Fruit fly (Drosophila melanogaster) whole organism, embryonic: ENCODE data around the gene Jon25Bi.

Experiments
- Antp ChIP-seq: fragments of 200-800 bp; sonication (Bioruptor generic); optimal IDR thresholded peaks from 3 replicates; lab custom pipeline; 2016; ENCODE audit warnings: missing biosample characterization, missing genetic modification characterization
- Atf6 ChIP-seq: fragments of 200-800 bp; sonication (Bioruptor generic); IDR thresholded peaks from 2 replicates; pipeline ENCODE4 v1.3.6; 2022; ENCODE audit warnings: missing biosample characterization, missing genetic modification characterization
- Bteb2 ChIP-seq: fragments of 200-800 bp; sonication (Bioruptor generic); optimal IDR thresholded peaks from 2 replicates; lab custom pipeline; 2016; ENCODE audit warnings: missing biosample characterization, missing genetic modification characterization
- CG10654 ChIP-seq: fragments of 200-800 bp; sonication (Bioruptor generic); optimal IDR thresholded peaks from 2 replicates; lab custom pipeline; 2016; ENCODE audit warnings: missing biosample characterization, missing genetic modification characterization
- CG11247 ChIP-seq: fragments of 200-800 bp; sonication (Bioruptor generic); IDR thresholded peaks from 2 replicates; pipeline ENCODE4 v1.3.6; 2022; ENCODE audit warnings: missing biosample characterization, missing genetic modification characterization
- CG11398 ChIP-seq: fragments of 200-800 bp; sonication (Bioruptor generic); optimal IDR thresholded peaks from 2 replicates; lab custom pipeline; 2016; ENCODE audit warnings: missing biosample characterization, missing genetic modification characterization
- CG11560 ChIP-seq: fragments of 200-800 bp; sonication (Bioruptor generic); IDR thresholded peaks from 3 replicates; pipeline ENCODE4 v1.3.6; 2022; ENCODE audit warnings: missing biosample characterization, missing genetic modification characterization
- CG12659 ChIP-seq: fragments of 200-800 bp; sonication (Bioruptor generic); optimal IDR thresholded peaks from 3 replicates; lab custom pipeline; 2017; ENCODE audit warnings: mild to moderate bottlenecking, missing biosample characterization, missing genetic modification reagents, missing genetic modification characterization
- CG12744 ChIP-seq: fragments of 200-800 bp; sonication (Bioruptor generic); optimal IDR thresholded peaks from 2 replicates; lab custom pipeline; 2016; ENCODE audit warnings: missing biosample characterization, missing genetic modification characterization
- CG14710 ChIP-seq: fragments of 200-800 bp; sonication (Bioruptor generic); optimal IDR thresholded peaks from 3 replicates; lab custom pipeline; 2019; ENCODE audit warnings: missing biosample characterization, mild to moderate bottlenecking, missing genetic modification characterization, moderate library complexity
- CG15011 ChIP-seq: fragments of 200-800 bp; sonication (Bioruptor generic); optimal IDR thresholded peaks from 3 replicates; lab custom pipeline; 2018; ENCODE audit warnings: missing biosample characterization, mild to moderate bottlenecking, missing genetic modification characterization
- CG17186 ChIP-seq: fragments of 200-800 bp; sonication (Bioruptor generic); optimal IDR thresholded peaks from 3 replicates; lab custom pipeline; 2017; ENCODE audit warnings: missing biosample characterization, missing genetic modification reagents, missing genetic modification characterization
- CG17328 ChIP-seq: fragments of 200-800 bp; sonication (Bioruptor generic); IDR thresholded peaks from 2 replicates; pipeline ENCODE4 v1.3.6; 2022; ENCODE audit warnings: missing biosample characterization, missing genetic modification characterization
- CG18011 ChIP-seq: fragments of 200-800 bp; sonication (Bioruptor generic); optimal IDR thresholded peaks from 2 replicates; lab custom pipeline; 2017; ENCODE audit warnings: missing biosample characterization, missing genetic modification characterization, mild to moderate bottlenecking, moderate library complexity, missing genotype
- CG2120 ChIP-seq: fragments of 200-800 bp; sonication (Bioruptor generic); optimal IDR thresholded peaks from 3 replicates; lab custom pipeline; 2016; ENCODE audit warnings: missing biosample characterization, missing genetic modification characterization
- CG30403 ChIP-seq: fragments of 200-800 bp; sonication (Bioruptor generic); optimal IDR thresholded peaks from 3 replicates; lab custom pipeline; 2016; ENCODE audit warnings: missing biosample characterization, missing genetic modification characterization
- CG32767 ChIP-seq: fragments of 200-800 bp; sonication (Bioruptor generic); IDR thresholded peaks from 2 replicates; pipeline ENCODE4 v1.3.6; 2022; ENCODE audit warnings: missing biosample characterization, missing genetic modification characterization
- CG3281 ChIP-seq: fragments of 200-800 bp; sonication (Bioruptor generic); optimal IDR thresholded peaks from 3 replicates; lab custom pipeline; 2017; ENCODE audit warnings: missing biosample characterization, mild to moderate bottlenecking, missing genetic modification characterization
- CG3847 ChIP-seq: fragments of 200-800 bp; sonication (Bioruptor generic); IDR thresholded peaks from 2 replicates; pipeline ENCODE4 v1.3.6; 2022; ENCODE audit warnings: missing biosample characterization, missing genetic modification characterization
- CG4854 ChIP-seq: fragments of 200-800 bp; sonication (Bioruptor generic); optimal IDR thresholded peaks from 2 replicates; lab custom pipeline; 2016; ENCODE audit warnings: missing biosample characterization, missing genetic modification characterization, inconsistent platforms
- CG6272 ChIP-seq: fragments of 200-800 bp; sonication (Bioruptor generic); IDR thresholded peaks from 2 replicates; pipeline ENCODE4 v1.3.6; 2022; ENCODE audit warnings: missing biosample characterization, missing genetic modification characterization
- CG6689 ChIP-seq: fragments of 200-800 bp; sonication (Bioruptor generic); IDR thresholded peaks from 2 replicates; pipeline ENCODE4 v1.3.6; 2022; ENCODE audit warnings: missing biosample characterization, missing genetic modification characterization
- CG6813 ChIP-seq: fragments of 200-800 bp; sonication (Bioruptor generic); optimal IDR thresholded peaks from 2 replicates; lab custom pipeline; 2017; ENCODE audit warnings: missing biosample characterization, missing genetic modification characterization, mild to moderate bottlenecking, moderate library complexity, missing genetic modification reagents
- CG7963 ChIP-seq: fragments of 200-800 bp; sonication (Bioruptor generic); IDR thresholded peaks from 3 replicates; pipeline ENCODE4 v1.3.6; 2022; ENCODE audit warnings: missing biosample characterization, missing genetic modification characterization; ENCODE audit not compliant: partially characterized antibody
- CG8281 ChIP-seq: fragments of 200-800 bp; sonication (Bioruptor generic); optimal IDR thresholded peaks from 2 replicates; lab custom pipeline; 2018; ENCODE audit warnings: missing biosample characterization, mild to moderate bottlenecking, missing genetic modification characterization, moderate library complexity
- CG8359 ChIP-seq: fragments of 200-800 bp; sonication (Bioruptor generic); optimal IDR thresholded peaks from 2 replicates; lab custom pipeline; 2017; ENCODE audit warnings: missing biosample characterization, mild to moderate bottlenecking, missing genetic modification characterization, borderline replicate concordance
- CG8478 ChIP-seq: fragments of >200 bp; optimal IDR thresholded peaks from 2 replicates; lab custom pipeline; 2018
- CG8765 ChIP-seq: fragments of 200-800 bp; sonication (Bioruptor generic); IDR thresholded peaks from 2 replicates; pipeline ENCODE4 v1.3.6; 2022; ENCODE audit warnings: missing biosample characterization, missing genetic modification characterization
- CG9932 ChIP-seq: fragments of 200-800 bp; sonication (Bioruptor generic); IDR thresholded peaks from 2 replicates; pipeline ENCODE4 v1.3.6; 2022; ENCODE audit warnings: missing biosample characterization, missing genetic modification characterization
- CHES-1-like ChIP-seq: fragments of 200-800 bp; sonication (Bioruptor generic); optimal IDR thresholded peaks from 2 replicates; lab custom pipeline; 2016; ENCODE audit warnings: missing biosample characterization, missing genetic modification characterization
- Drgx ChIP-seq: fragments of 200-800 bp; sonication (Bioruptor generic); IDR thresholded peaks from 2 replicates; pipeline ENCODE4 v1.3.6; 2022; ENCODE audit warnings: missing biosample characterization, missing genetic modification characterization
- ERR ChIP-seq: fragments of 200-800 bp; sonication (Bioruptor generic); optimal IDR thresholded peaks from 2 replicates; lab custom pipeline; 2016; ENCODE audit warnings: missing biosample characterization, missing genetic modification characterization
- H15 ChIP-seq: fragments of 200-800 bp; sonication (Bioruptor generic); IDR thresholded peaks from 3 replicates; pipeline ENCODE4 v1.3.6; 2022; ENCODE audit warnings: missing biosample characterization, missing genetic modification characterization
- Kr ChIP-seq: fragments of 200-800 bp; sonication (Bioruptor generic); optimal IDR thresholded peaks from 2 replicates; lab custom pipeline; 2017; ENCODE audit warnings: missing biosample characterization, mild to moderate bottlenecking, missing genetic modification characterization
- amos ChIP-seq: fragments of 200-800 bp; sonication (Bioruptor generic); IDR thresholded peaks from 2 replicates; pipeline ENCODE4 v1.3.6; 2022; ENCODE audit warnings: missing biosample characterization, missing genetic modification characterization; ENCODE audit not compliant: partially characterized antibody
- bbx ChIP-seq: fragments of 200-800 bp; sonication (Bioruptor generic); IDR thresholded peaks from 2 replicates; pipeline ENCODE4 v1.3.6; 2022; ENCODE audit warnings: missing biosample characterization, missing genetic modification characterization; ENCODE audit not compliant: partially characterized antibody
- croc ChIP-seq: fragments of 200-800 bp; sonication (Bioruptor generic); conservative IDR thresholded peaks from 3 replicates; pipeline ENCODE4 v1.3.6; 2022; ENCODE audit warnings: missing biosample characterization, missing genetic modification characterization
- dm ChIP-seq: fragments of 200-800 bp; sonication (Bioruptor generic); optimal IDR thresholded peaks from 3 replicates; lab custom pipeline; 2016; ENCODE audit warnings: missing biosample characterization, missing genetic modification characterization
- exex ChIP-seq: fragments of 200-800 bp; sonication (Bioruptor generic); optimal IDR thresholded peaks from 4 replicates; lab custom pipeline; 2018; ENCODE audit warnings: missing biosample characterization, mild to moderate bottlenecking, missing genetic modification characterization, moderate library complexity
- fu2 ChIP-seq: fragments of 200-800 bp; sonication (Bioruptor generic); optimal IDR thresholded peaks from 2 replicates; lab custom pipeline; 2016; ENCODE audit warnings: missing biosample characterization, missing genetic modification characterization
- gcm2 ChIP-seq: fragments of 200-800 bp; sonication (Bioruptor generic); optimal IDR thresholded peaks from 2 replicates; lab custom pipeline; 2016; ENCODE audit warnings: missing biosample characterization, missing genetic modification characterization
- gsb-n ChIP-seq: fragments of 200-800 bp; sonication (Bioruptor generic); optimal IDR thresholded peaks from 3 replicates; lab custom pipeline; 2018; ENCODE audit warnings: missing biosample characterization, mild to moderate bottlenecking, missing genetic modification characterization
- lilli ChIP-seq: fragments of 200-800 bp; sonication (Bioruptor generic); optimal IDR thresholded peaks from 3 replicates; lab custom pipeline; 2016; ENCODE audit warnings: missing biosample characterization, missing genetic modification characterization
- lmd ChIP-seq: fragments of 200-800 bp; sonication (Bioruptor generic); IDR thresholded peaks from 2 replicates; pipeline ENCODE4 v1.3.6; 2022; ENCODE audit warnings: missing biosample characterization, missing genetic modification characterization
- mld ChIP-seq: fragments of 200-800 bp; sonication (Bioruptor generic); IDR thresholded peaks from 3 replicates; pipeline ENCODE4 v1.3.6; 2022; ENCODE audit warnings: missing biosample characterization, missing genetic modification characterization; ENCODE audit not compliant: partially characterized antibody
- peb ChIP-seq: fragments of 200-800 bp; sonication (Bioruptor generic); IDR thresholded peaks from 2 replicates; pipeline ENCODE4 v1.3.6; 2022; ENCODE audit warnings: missing biosample characterization, missing genetic modification characterization
- pho ChIP-seq: fragments of 200-800 bp; sonication (Bioruptor generic); optimal IDR thresholded peaks from 2 replicates; lab custom pipeline; 2016; ENCODE audit warnings: missing biosample characterization, missing genetic modification characterization
- pita ChIP-seq: fragments of 200-800 bp; sonication (Bioruptor generic); optimal IDR thresholded peaks from 2 replicates; lab custom pipeline; 2017; ENCODE audit warnings: missing biosample characterization, mild to moderate bottlenecking, missing genetic modification characterization
- repo ChIP-seq: fragments of 200-800 bp; sonication (Bioruptor generic); optimal IDR thresholded peaks from 2 replicates; lab custom pipeline; 2016; ENCODE audit warnings: missing biosample characterization, missing genetic modification characterization
- sim ChIP-seq: fragments of 200-800 bp; sonication (Bioruptor generic); IDR thresholded peaks from 2 replicates; pipeline ENCODE4 v1.3.6; 2022; ENCODE audit warnings: missing biosample characterization, missing genetic modification characterization
- trem ChIP-seq: fragments of 200-800 bp; optimal IDR thresholded peaks from 3 replicates; lab custom pipeline; 2019; ENCODE audit warnings: missing biosample characterization, mild to moderate bottlenecking, missing genetic modification characterization, moderate library complexity

The Jon25Bi gene

DNA sequence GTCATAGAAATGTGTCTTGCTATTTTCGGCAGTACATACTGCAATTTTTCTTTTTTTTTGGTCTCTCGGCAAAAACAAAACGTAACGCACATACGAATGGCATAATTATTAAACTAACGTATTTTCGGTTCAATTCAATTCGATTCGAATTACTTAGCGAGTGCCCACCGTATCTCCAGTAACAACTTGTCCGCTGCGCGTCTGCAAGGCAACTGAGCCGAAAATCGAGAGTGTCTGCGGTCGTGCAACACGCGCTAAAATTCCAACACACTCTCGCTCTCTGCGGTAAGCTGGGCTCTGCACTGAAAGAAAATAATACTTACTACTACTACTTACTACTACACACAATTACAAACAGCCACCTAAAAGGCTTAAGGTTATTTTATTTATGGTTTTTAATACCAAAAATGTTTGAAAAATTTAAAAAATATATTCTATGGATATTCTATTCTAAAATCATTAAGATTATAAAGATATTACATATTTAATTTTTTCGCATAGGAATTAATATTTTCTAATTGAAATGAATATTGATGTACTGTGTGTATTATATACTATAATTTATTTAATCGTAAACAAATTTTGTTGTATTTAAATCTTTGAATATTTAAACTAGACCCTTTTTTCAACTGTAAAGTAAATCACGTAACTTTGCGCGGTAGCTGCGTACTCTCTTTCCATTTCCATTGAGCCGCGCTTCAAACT, 48.2 kb downstream of the Jon25Bi start, which contains the start of gene snsl (continued):
- TF ChIP-seq Kr (GFP tag; lab: Kevin White, UChicago), result no peak
- no peak for TF ChIP-seq croc (GFP tag; lab: Robert Waterston, UW)
- no peak for TF ChIP-seq CG3847
- peak; percentile 40 for TF ChIP-seq CG14710 (tag; lab: Kevin White, UChicago)
- no peak for TF ChIP-seq bbx (GFP tag; lab: Robert Waterston, UW)
- no peak for TF ChIP-seq repo (GFP tag; lab: Kevin White, UChicago)
- TF ChIP-seq CG11560 (tag; lab: Robert Waterston, UW), result no peak
- TF ChIP-seq CG12744 (GFP tag; lab: Kevin White, UChicago), result no peak
- TF ChIP-seq peb (GFP tag; lab: Robert Waterston, UW), result no peak
- TF ChIP-seq CG8765, result no peak
- no peak for TF ChIP-seq pho (GFP tag; lab: Kevin White, UChicago)
- TF ChIP-seq sim (GFP tag; lab: Robert Waterston, UW), result no peak
- TF ChIP-seq CG4854 (GFP tag; lab: Kevin White, UChicago), result no peak
- TF ChIP-seq CG15011 (GFP tag; lab: Kevin White, UChicago), result no peak
- TF ChIP-seq CG6689 (GFP tag; lab: Robert Waterston, UW), result peak; percentile 53
- TF ChIP-seq CG7963 (GFP tag; lab: Robert Waterston, UW), result no peak
- peak; percentile 42 for TF ChIP-seq gsb-n (tag; lab: Kevin White, UChicago)
- peak; percentile 37; the same call in 1 of the 2 replicates for TF ChIP-seq lmd (GFP tag; lab: Robert Waterston, UW)
- 0 out of 2 replicates have a peak, but pooled peaks have one; percentile 10 for TF ChIP-seq CG17328 (GFP tag; lab: Robert Waterston, UW)
- peak; percentile 41 for TF ChIP-seq CG8281
- no peak for TF ChIP-seq amos (GFP tag; lab: Robert Waterston, UW)
- peak; percentile 13 for TF ChIP-seq CG8359
- peak; percentile 54; the same call in 1 of the 2 replicates for TF ChIP-seq Atf6 (GFP tag; lab: Robert Waterston, UW)
- TF ChIP-seq pita (GFP tag; lab: Kevin White, UChicago), result no peak
- TF ChIP-seq gcm2 (GFP tag; lab: Kevin White, UChicago), result no peak
- TF ChIP-seq CG2120 (GFP tag; lab: Kevin White, UChicago), result peak; percentile 7
- peak; percentile 63 for TF ChIP-seq Drgx (GFP tag; lab: Robert Waterston, UW)
- TF ChIP-seq CG9932 (GFP tag; lab: Robert Waterston, UW), result no peak
- TF ChIP-seq CG11398 (GFP tag; lab: Kevin White, UChicago), result no peak
- TF ChIP-seq dm, result no peak
- TF ChIP-seq Antp (GFP tag; lab: Kevin White, UChicago), result no peak
- no peak for TF ChIP-seq CHES-1-like (GFP tag; lab: Kevin White, UChicago)
- peak; percentile 77 for TF ChIP-seq CG12659 (GFP tag; lab: Kevin White, UChicago)
- no peak for TF ChIP-seq lilli
- no peak for TF ChIP-seq CG17186 (GFP tag; lab: Kevin White, UChicago)
- no peak for TF ChIP-seq CG11247 (GFP tag; lab: Robert Waterston, UW)
- no peak for TF ChIP-seq Bteb2 (GFP tag; lab: Kevin White, UChicago)
- TF ChIP-seq fu2 (GFP tag; lab: Kevin White, UChicago), result no peak
- peak; percentile 1 for TF ChIP-seq CG10654 (GFP tag; lab: Kevin White, UChicago)
- TF ChIP-seq mld (GFP tag; lab: Robert Waterston, UW), result no peak
- peak; percentile 67 for TF ChIP-seq CG30403 (GFP tag; lab: Kevin White, UChicago)
- no peak for TF ChIP-seq exex (tag; lab: Kevin White, UChicago)
- no peak for TF ChIP-seq CG6272 (GFP tag; lab: Robert Waterston, UW)
- no peak for TF ChIP-seq H15 (GFP tag; lab: Robert Waterston, UW)
- no peak for TF ChIP-seq CG6813
- peak; percentile 27; the same call in 1 of the 2 replicates for TF ChIP-seq CG32767 (GFP tag; lab: Robert Waterston, UW)
- no peak for TF ChIP-seq ERR
- TF ChIP-seq CG3281 (GFP tag; lab: Kevin White, UChicago), result peak; percentile 41
- no peak for TF ChIP-seq CG8478 (lab: Kevin White, UChicago)
- no peak for TF ChIP-seq trem (tag; lab: Kevin White, UChicago)
- no peak for TF ChIP-seq CG18011
